Fruit fly (Drosophila melanogaster): ENCODE measurements around the gene CG4957.

DNA sequence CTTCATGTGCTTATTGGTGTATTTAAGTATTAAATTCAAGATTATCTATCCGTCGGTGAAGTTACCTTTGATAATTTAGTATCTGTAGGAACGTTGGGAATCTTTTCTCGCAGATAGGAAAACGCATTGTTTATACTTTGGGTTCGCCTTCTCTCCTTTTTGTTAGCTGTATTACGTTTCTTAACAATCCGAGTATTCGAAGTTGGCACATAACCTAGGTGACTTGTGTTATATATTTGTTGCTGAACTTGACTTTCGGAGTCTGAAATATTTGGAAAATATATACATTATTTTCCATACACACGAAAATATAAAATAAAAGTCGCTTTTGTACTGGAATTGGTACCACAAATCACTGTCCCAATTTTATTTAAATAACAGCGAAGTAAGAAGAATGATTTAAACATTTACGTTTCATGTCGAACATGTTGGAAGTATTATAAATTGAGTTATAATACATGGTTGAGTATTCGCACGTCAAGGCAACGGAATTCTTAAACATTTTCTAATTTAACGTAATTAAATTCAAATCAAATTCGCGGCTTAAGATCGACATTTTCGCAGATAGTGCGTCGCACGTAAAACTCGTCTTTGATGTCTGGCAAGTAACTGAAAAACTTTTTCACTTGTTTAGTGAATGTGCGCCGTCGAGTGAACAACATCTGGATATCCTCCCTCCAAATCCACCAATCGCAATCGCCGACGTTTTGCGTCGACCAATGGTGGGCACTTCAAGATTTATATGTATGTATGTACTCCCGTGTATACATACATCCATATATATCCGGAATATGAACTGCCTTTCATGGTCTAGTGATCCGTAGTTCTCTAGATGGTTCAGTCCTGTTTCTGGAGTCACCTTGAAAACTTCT lies 26.4 kb downstream of the CG4957 start, which contains the start of gene Hand:
- no peak for TF ChIP-seq CG8478 (optimal IDR thresholded peaks at IDR 0.05)
- no peak for TF ChIP-seq CTCF (optimal IDR thresholded peaks at IDR 0.05)
